Worm (Caenorhabditis elegans) whole organism, L4 larva: ENCODE results near the gene K02E10.7.
A peak's percentile ranks its signal among the peaks of the same experiment; 100 is the strongest.

Experiments used
- F10B5.3 ChIP-seq: sonication (generic microtip); optimal IDR thresholded peaks from 2 replicates; lab custom pipeline; 2016; ENCODE audit warnings: mild to moderate bottlenecking, missing genetic modification characterization, missing compliant biosample characterization
- Y5F2A.4 ChIP-seq: fragments of 200-800 bp; sonication (Bioruptor generic); optimal IDR thresholded peaks from 2 replicates; lab custom pipeline; 2018; ENCODE audit warnings: mild to moderate bottlenecking, missing genetic modification characterization, missing compliant biosample characterization
- Y75B8A.6 ChIP-seq: fragments of 200-800 bp; sonication (Bioruptor generic); IDR thresholded peaks from 2 replicates; pipeline ENCODE4 v1.3.6; 2022; ENCODE audit warnings: missing genetic modification reagents, missing genetic modification characterization, missing compliant biosample characterization
- aha-1 ChIP-seq: fragments of 150-350 bp; peaks from one replicate; lab custom pipeline; 2014; ENCODE audit warnings: missing biosample characterization, missing genetic modification characterization
- aly-2 ChIP-seq: sonication (generic microtip); optimal IDR thresholded peaks from 2 replicates; lab custom pipeline; 2018; ENCODE audit warnings: missing biosample characterization, missing genetic modification characterization
- ceh-62 ChIP-seq: sonication (generic microtip); optimal IDR thresholded peaks from 2 replicates; lab custom pipeline; 2017; ENCODE audit warnings: missing biosample characterization, missing genetic modification characterization
- cey-2 ChIP-seq: sonication (generic microtip); optimal IDR thresholded peaks from 3 replicates; lab custom pipeline; 2017; ENCODE audit warnings: missing genetic modification characterization, mild to moderate bottlenecking, missing compliant biosample characterization, antibody characterized with exemption, borderline replicate concordance; ENCODE audit not compliant: insufficient read depth
- ctbp-1 ChIP-seq: fragments of 200-800 bp; sonication (Bioruptor generic); IDR thresholded peaks from 2 replicates; pipeline ENCODE4 v1.3.6; 2022; ENCODE audit warnings: missing genetic modification reagents, missing genetic modification characterization, missing compliant biosample characterization
- daf-19 ChIP-seq: fragments of 200-800 bp; sonication (Bioruptor generic); conservative IDR thresholded peaks from 2 replicates; pipeline ENCODE4 v1.3.6; 2022; ENCODE audit warnings: missing genetic modification characterization, missing compliant biosample characterization
- egl-43 ChIP-seq: fragments of 200-800 bp; sonication (Bioruptor generic); IDR thresholded peaks from 2 replicates; pipeline ENCODE4 v1.3.6; 2022; ENCODE audit warnings: missing genetic modification reagents, missing genetic modification characterization, missing compliant biosample characterization
- fkh-10 ChIP-seq: fragments of 150-350 bp; optimal IDR thresholded peaks from 2 replicates; lab custom pipeline; 2014; ENCODE audit warnings: missing biosample characterization, missing genetic modification reagents, missing genetic modification characterization
- lin-1 ChIP-seq: fragments of 200-800 bp; sonication (Bioruptor generic); IDR thresholded peaks from 2 replicates; pipeline ENCODE4 v1.3.6; 2022; ENCODE audit warnings: missing genetic modification reagents, missing genetic modification characterization, missing compliant biosample characterization
- lin-15B ChIP-seq: fragments of 150-350 bp; sonication (generic microtip); optimal IDR thresholded peaks from 3 replicates; lab custom pipeline; 2014; ENCODE audit warnings: missing biosample characterization, missing genetic modification characterization
- lin-38 ChIP-seq: fragments of 200-800 bp; sonication (Bioruptor generic); IDR thresholded peaks from 2 replicates; pipeline ENCODE4 v1.3.6; 2022; ENCODE audit warnings: missing genetic modification reagents, missing genetic modification characterization, missing compliant biosample characterization
- madf-9 ChIP-seq: fragments of 200-800 bp; sonication (Bioruptor generic); conservative IDR thresholded peaks from 2 replicates; pipeline ENCODE4 v1.3.6; 2022; ENCODE audit warnings: missing genetic modification reagents, missing genetic modification characterization, missing compliant biosample characterization
- mep-1 ChIP-seq: fragments of 150-350 bp; sonication (generic microtip); optimal IDR thresholded peaks from 3 replicates; lab custom pipeline; 2014; ENCODE audit warnings: missing biosample characterization, missing genetic modification characterization
- nhr-28 ChIP-seq: fragments of 150-350 bp; optimal IDR thresholded peaks from 2 replicates; lab custom pipeline; 2014; ENCODE audit warnings: missing biosample characterization, missing genetic modification characterization
- nhr-42 ChIP-seq: fragments of 200-800 bp; sonication (Bioruptor generic); IDR thresholded peaks from 2 replicates; pipeline ENCODE4 v1.3.6; 2022; ENCODE audit warnings: missing genetic modification characterization, missing compliant biosample characterization
- nhr-6 ChIP-seq: fragments of 150-350 bp; optimal IDR thresholded peaks from 2 replicates; lab custom pipeline; 2014; ENCODE audit warnings: missing biosample characterization, missing genetic modification characterization
- pha-4 ChIP-seq, 2 experiments: fragments of 150-350 bp in 1 of 2; fragments of 200-800 bp in 1 of 2; sonication (Bioruptor generic) in 1 of 2; IDR thresholded peaks in 1 of 2; optimal IDR thresholded peaks in 1 of 2; 2 replicates each; pipeline versions ENCODE4 v1.3.6 to Lab custom; 2014 to 2022; ENCODE audit warnings: missing genetic modification characterization in 2 of 2, missing genetic modification reagents in 2 of 2, missing biosample characterization in 1 of 2, missing compliant biosample characterization in 1 of 2
- php-3 ChIP-seq: fragments of 200-800 bp; sonication (Bioruptor generic); IDR thresholded peaks from 2 replicates; pipeline ENCODE4 v1.3.6; 2022; ENCODE audit warnings: missing genetic modification reagents, missing genetic modification characterization, missing compliant biosample characterization
- set-16 ChIP-seq: fragments of 200-800 bp; sonication (Bioruptor generic); IDR thresholded peaks from 2 replicates; pipeline ENCODE4 v1.3.6; 2022; ENCODE audit warnings: missing genetic modification reagents, missing genetic modification characterization, missing compliant biosample characterization
- unc-62 ChIP-seq, 3 experiments: fragments of 150-350 bp in 1 of 3; sonication (generic microtip); optimal IDR thresholded peaks in 2 of 3; peaks in 1 of 3; 1 replicate in 1 of 3; 2 replicates in 2 of 3; lab custom pipeline; 2014 to 2017; ENCODE audit warnings: missing biosample characterization in 3 of 3, missing genetic modification characterization in 3 of 3, missing genetic modification reagents in 3 of 3, missing genotype in 1 of 3
- ztf-7 ChIP-seq: fragments of 150-350 bp; optimal IDR thresholded peaks from 2 replicates; lab custom pipeline; 2014; ENCODE audit warnings: missing biosample characterization, missing genetic modification characterization

K02E10.7 gene

DNA sequence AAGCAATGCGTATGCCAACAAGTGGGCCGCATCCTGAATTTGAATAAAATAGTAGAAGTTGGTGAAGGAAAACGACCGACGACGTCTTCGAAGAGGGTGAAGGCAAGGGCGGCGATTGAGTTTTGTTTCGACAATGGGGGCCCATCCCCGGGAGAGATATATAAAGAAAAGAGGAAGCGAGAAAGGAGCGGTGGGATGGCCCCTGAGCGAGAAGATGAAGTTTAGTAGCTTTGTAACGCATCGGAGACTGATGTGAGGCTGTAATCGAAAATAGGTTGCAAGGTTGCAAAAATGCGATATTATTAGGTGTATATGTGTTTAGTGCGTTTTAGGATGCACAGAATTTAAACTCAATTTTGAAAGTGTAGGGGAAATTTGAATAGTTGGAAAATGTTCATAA lies 14.3 kb upstream of the K02E10.7 start:
- peak; percentile 76 for TF ChIP-seq aha-1 (tag; lab: Kevin White, UChicago)
- no peak for TF ChIP-seq nhr-28 (tag; lab: Kevin White, UChicago)

ce11 chrX:2520461-2520860 lies 12.1 kb upstream of the K02E10.7 start:
- TF ChIP-seq madf-9 (GFP tag; lab: Robert Waterston, UW): no peak

DNA sequence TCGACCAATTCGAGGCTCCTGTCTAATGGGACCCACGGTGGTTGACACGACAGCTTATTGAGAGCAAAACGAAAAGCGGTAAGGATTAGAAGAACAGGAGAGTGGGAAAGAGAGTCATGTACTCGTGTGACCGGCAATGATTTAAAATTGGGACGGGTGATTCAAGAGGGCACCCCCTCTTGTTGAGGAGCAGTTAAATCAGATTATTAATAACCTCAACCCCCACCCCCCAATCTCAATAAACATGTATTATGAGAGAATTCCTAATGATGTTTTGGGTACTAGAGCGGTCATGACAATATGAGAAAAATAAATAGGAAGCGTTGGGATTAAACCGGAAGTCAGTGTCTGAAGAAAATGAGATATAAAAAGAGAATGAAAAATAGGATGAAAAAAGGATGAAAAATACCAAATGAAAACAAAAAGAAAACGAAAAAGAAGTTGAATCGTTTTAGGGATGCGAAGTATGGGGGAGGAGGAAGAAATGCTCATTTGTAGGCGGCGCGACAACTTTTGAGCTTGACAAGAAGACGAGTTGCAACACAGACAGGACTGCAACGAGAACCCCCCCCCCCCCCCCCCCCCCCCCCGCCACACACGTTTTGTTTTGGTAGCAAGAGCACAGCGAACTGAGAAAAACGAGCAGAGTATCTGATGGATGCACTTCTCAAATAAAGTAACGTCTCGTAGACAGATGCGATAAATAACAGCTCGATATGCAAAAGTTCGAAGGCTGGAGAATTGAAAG lies 8.8 kb upstream of the K02E10.7 start:
- TF ChIP-seq ceh-62 (tag; lab: Kevin White, UChicago): no peak
- no peak for TF ChIP-seq mep-1 (tag; lab: Kevin White, UChicago)
- TF ChIP-seq F10B5.3 (tag; lab: Kevin White, UChicago): no peak
- TF ChIP-seq cey-2: no peak
- TF ChIP-seq set-16 (GFP tag; lab: Robert Waterston, UW): peak; percentile 56
- TF ChIP-seq lin-15B (tag; lab: Kevin White, UChicago): no peak
- TF ChIP-seq nhr-42 (GFP tag; lab: Robert Waterston, UW): 0 out of 2 replicates have a peak, but pooled peaks have one; percentile 24
- no peak for TF ChIP-seq ztf-7 (tag; lab: Kevin White, UChicago)
- TF ChIP-seq daf-19: no peak
- peak in 1 of 2 experiments; percentile 28 for TF ChIP-seq unc-62 (GFP tag; optimal IDR thresholded peaks at IDR 0.05 in 1 of 2; lab: Kevin White, UChicago)
- TF ChIP-seq unc-62 (tag; optimal IDR thresholded peaks at IDR 0.05; lab: Kevin White, UChicago): no peak

DNA sequence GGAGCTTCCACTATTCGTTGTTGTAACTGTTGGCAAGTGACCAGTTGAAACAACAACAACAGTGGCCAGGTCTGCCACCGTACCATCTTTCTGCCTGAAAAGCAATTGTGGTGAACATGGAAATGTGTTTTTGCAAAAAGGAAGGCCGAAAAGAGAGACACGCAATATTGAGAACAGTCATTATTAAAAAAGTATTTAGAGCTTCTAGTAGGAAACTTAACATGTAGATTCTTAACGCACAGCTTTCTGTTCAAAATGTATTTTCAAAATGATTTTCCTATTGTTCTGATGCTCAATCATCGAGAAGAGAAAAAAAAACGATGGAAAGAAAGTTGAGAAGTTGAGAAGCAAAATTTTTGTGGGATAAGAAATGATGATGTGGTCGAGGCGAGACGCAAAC lies 6.9 kb upstream of the K02E10.7 start, which contains the start of gene syg-1:
Gene syg-1, minus strand, starts transcription at position 101 of the 400 bp plus-strand sequence.
- TF ChIP-seq lin-38 (GFP tag; lab: Robert Waterston, UW): no peak
- TF ChIP-seq, all 104 proteins: peak for 0

ce11 chrX:2513667-2514198 lies 5.4 kb upstream of the K02E10.7 start:
- TF ChIP-seq fkh-10 (GFP tag; lab: Kevin White, UChicago) (no peak), unc-62 (GFP tag; optimal IDR thresholded peaks at IDR 0.05 in 1 of 2; lab: Kevin White, UChicago) (peak in 1 of 2 experiments; percentile 50), unc-62 (tag; optimal IDR thresholded peaks at IDR 0.05; lab: Kevin White, UChicago) (no peak)

DNA sequence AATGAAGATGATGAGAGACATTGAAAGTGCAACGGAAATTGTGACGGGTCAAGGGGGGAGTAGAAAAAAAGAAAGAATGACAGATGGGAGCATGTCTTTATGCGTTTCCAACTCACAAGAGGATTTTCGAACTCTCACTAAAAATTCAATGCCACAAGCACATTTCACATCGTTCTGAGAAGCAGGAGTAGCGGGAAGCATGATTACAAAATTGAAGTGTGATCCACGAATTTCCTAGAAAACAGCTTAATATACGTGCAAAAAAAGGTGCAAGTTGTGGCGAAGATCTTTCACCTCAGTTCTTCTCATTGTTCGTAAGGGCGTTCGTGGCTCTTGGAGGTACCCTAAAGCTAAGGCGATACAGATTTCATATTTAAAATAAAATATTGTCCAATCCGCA lies 1.6 kb downstream of the K02E10.7 start:
- 0 out of 2 replicates have a peak, but pooled peaks have one; percentile 21 for TF ChIP-seq ctbp-1 (GFP tag; lab: Robert Waterston, UW)
- no peak for TF ChIP-seq Y75B8A.6 (GFP tag; lab: Robert Waterston, UW)
- TF ChIP-seq, all 104 proteins: peak for 1

- 0 out of 2 replicates have a peak, but pooled peaks have one; percentile 41 for TF ChIP-seq egl-43 (GFP tag; lab: Robert Waterston, UW)
- no peak for TF ChIP-seq pha-4 (GFP tag; IDR thresholded peaks at IDR 0.05; lab: Robert Waterston, UW)
- peak; percentile 45 for TF ChIP-seq pha-4 (tag; optimal IDR thresholded peaks at IDR 0.05; lab: Kevin White, UChicago)
- no peak for TF ChIP-seq nhr-6 (tag; lab: Kevin White, UChicago)
- TF ChIP-seq aly-2 (tag; lab: Kevin White, UChicago): no peak
- no peak for TF ChIP-seq Y5F2A.4
- peak; percentile 86 for TF ChIP-seq aha-1 (tag; lab: Kevin White, UChicago)
- no peak for TF ChIP-seq php-3 (GFP tag; lab: Robert Waterston, UW)
- no peak for TF ChIP-seq lin-1 (GFP tag; lab: Robert Waterston, UW)
Measured at ce11 chrX:2497816-2498215, 10.5 kb downstream of the K02E10.7 start.
